Fruit fly (Drosophila melanogaster) Kc167 (cell line): Measurements from ENCODE around the gene Saf6.

Source experiments
- Myc ChIP-seq: fragments of >200 bp; optimal IDR thresholded peaks from 2 replicates; lab custom pipeline; 2017; ENCODE audit warnings: missing external identifiers
- insv ChIP-seq: fragments of >200 bp; optimal IDR thresholded peaks from 3 replicates; lab custom pipeline; 2018; ENCODE audit warnings: missing external identifiers

DNA sequence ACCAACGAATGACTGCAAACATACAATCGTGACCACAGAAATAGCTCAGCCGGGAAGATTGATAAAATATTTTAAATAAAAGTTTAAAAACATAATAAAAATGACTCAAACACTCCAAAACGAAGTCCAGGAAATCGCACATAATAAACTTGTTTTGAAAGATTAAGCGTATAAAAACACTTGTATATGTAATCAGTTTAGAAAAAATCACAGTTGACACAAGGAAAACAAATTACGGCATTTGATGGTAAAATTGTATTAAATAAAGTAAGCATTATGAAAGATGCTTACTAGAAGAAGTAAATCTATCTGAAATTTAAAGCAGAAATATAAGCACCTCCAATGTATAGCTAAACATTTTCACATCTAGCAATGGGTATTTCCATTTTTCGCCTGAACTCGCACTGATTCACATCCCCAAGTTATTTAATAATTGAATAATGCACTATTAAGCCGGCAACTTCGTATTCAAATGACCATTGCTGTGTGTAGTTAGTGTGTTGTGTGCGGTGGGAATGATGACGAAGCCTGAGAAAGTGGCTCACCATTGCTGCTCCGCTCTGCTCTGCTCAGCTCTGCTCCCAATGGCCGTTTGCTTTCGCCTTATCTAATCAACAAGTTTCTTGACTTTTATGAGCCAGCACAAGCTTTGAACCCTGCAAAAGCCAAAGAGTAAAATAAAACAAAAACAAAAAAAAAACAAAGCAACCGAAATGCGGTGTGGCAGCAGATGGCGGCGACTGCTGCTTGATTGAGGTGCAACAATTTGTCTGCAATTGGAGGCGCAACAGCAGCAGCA, 31.6 kb upstream of the Saf6 start:
- TF ChIP-seq insv (lab: Kevin White, UChicago), result no peak
- no peak for TF ChIP-seq Myc (lab: Kevin White, UChicago)
